Fruit fly (Drosophila melanogaster) whole organism, wandering third instar larva: Measurements from ENCODE around the gene mtsh.

Experiments used
- Abd-B ChIP-seq: fragments of >200 bp; optimal IDR thresholded peaks from 2 replicates; lab custom pipeline; 2017; ENCODE audit warnings: missing biosample characterization, missing genetic modification characterization
- CG32264 ChIP-seq: fragments of 200-800 bp; sonication (Bioruptor generic); optimal IDR thresholded peaks from 2 replicates; lab custom pipeline; 2016; ENCODE audit warnings: missing biosample characterization, missing genetic modification characterization
- CG9705 ChIP-seq: fragments of 200-800 bp; sonication (Bioruptor generic); optimal IDR thresholded peaks from 2 replicates; lab custom pipeline; 2018; ENCODE audit warnings: missing biosample characterization, mild to moderate bottlenecking, missing genetic modification characterization
- CrebA ChIP-seq: fragments of 200-800 bp; sonication (Bioruptor generic); optimal IDR thresholded peaks from 2 replicates; lab custom pipeline; 2016; ENCODE audit warnings: missing biosample characterization, mild to moderate bottlenecking, missing genetic modification characterization, borderline replicate concordance
- Dfd ChIP-seq: fragments of >200 bp; optimal IDR thresholded peaks from 2 replicates; lab custom pipeline; 2017; ENCODE audit warnings: missing biosample characterization, missing genetic modification characterization
- Dif ChIP-seq: fragments of 200-275, 200-300 bp; sonication (Bioruptor generic); optimal IDR thresholded peaks from 2 replicates; lab custom pipeline; 2018; ENCODE audit warnings: missing biosample characterization, missing genetic modification characterization; ENCODE audit not compliant: partially characterized antibody
- GATAd ChIP-seq: sonication (Bioruptor generic); optimal IDR thresholded peaks from 2 replicates; lab custom pipeline; 2016; ENCODE audit warnings: missing biosample characterization, missing genetic modification characterization
- HLH106 ChIP-seq: fragments of 200-800 bp; optimal IDR thresholded peaks from 3 replicates; lab custom pipeline; 2019; ENCODE audit warnings: missing biosample characterization, mild to moderate bottlenecking, missing genetic modification characterization, moderate library complexity
- Hnf4 ChIP-seq: fragments of 200-800 bp; sonication (Bioruptor generic); optimal IDR thresholded peaks from 2 replicates; lab custom pipeline; 2016; ENCODE audit warnings: missing biosample characterization, mild to moderate bottlenecking, missing genetic modification characterization
- Hr78 ChIP-seq: fragments of >200 bp; optimal IDR thresholded peaks from 2 replicates; lab custom pipeline; 2017; ENCODE audit warnings: missing biosample characterization, missing genetic modification characterization
- Hr83 ChIP-seq: fragments of 200-300 bp; sonication (Bioruptor generic); optimal IDR thresholded peaks from 2 replicates; lab custom pipeline; 2016; ENCODE audit warnings: missing biosample characterization, mild to moderate bottlenecking, missing genetic modification characterization, moderate library complexity; ENCODE audit not compliant: poor library complexity, severe bottlenecking
- Jra ChIP-seq: sonication (Bioruptor generic); optimal IDR thresholded peaks from 2 replicates; lab custom pipeline; 2016; ENCODE audit warnings: missing biosample characterization, missing genetic modification characterization
- Mio ChIP-seq: sonication (Bioruptor generic); optimal IDR thresholded peaks from 2 replicates; lab custom pipeline; 2016; ENCODE audit warnings: missing biosample characterization, missing genetic modification characterization
- Myc ChIP-seq: fragments of >200 bp; optimal IDR thresholded peaks from 2 replicates; lab custom pipeline; 2017
- N ChIP-seq: fragments of >200 bp; optimal IDR thresholded peaks from 2 replicates; lab custom pipeline; 2018; ENCODE audit warnings: missing biosample characterization, missing external identifiers, missing genetic modification characterization
- OdsH ChIP-seq: fragments of 200-800 bp; sonication (Bioruptor generic); optimal IDR thresholded peaks from 2 replicates; lab custom pipeline; 2016; ENCODE audit warnings: missing biosample characterization, mild to moderate bottlenecking, missing genetic modification characterization
- Rel ChIP-seq, 2 experiments: fragments of 200-800 bp; sonication (Bioruptor generic) in 1 of 2; optimal IDR thresholded peaks; 2 replicates in 1 of 2; 3 replicates in 1 of 2; lab custom pipeline; 2016 to 2019; ENCODE audit warnings: mild to moderate bottlenecking in 2 of 2, missing biosample characterization in 2 of 2, missing genetic modification characterization in 2 of 2, moderate library complexity in 1 of 2
- Sp1 ChIP-seq: fragments of 200-800 bp; sonication (Bioruptor generic); optimal IDR thresholded peaks from 3 replicates; lab custom pipeline; 2019; ENCODE audit warnings: missing biosample characterization, mild to moderate bottlenecking, missing genetic modification characterization, moderate library complexity
- Vsx2 ChIP-seq: fragments of 200-300, 225-300 bp; sonication (Bioruptor generic); optimal IDR thresholded peaks from 2 replicates; lab custom pipeline; 2018; ENCODE audit warnings: missing biosample characterization, missing genetic modification characterization; ENCODE audit not compliant: partially characterized antibody
- br ChIP-seq: fragments of 200-800 bp; sonication (Bioruptor generic); optimal IDR thresholded peaks from 2 replicates; lab custom pipeline; 2016; ENCODE audit warnings: missing biosample characterization, missing genetic modification characterization
- brk ChIP-seq: fragments of 200-800 bp; sonication (Bioruptor generic); optimal IDR thresholded peaks from 2 replicates; lab custom pipeline; 2016; ENCODE audit warnings: missing biosample characterization, mild to moderate bottlenecking, missing genetic modification characterization
- dl ChIP-seq, 2 experiments: fragments of 175-275, 200-275 bp in 1 of 2; fragments of 200-275 bp in 1 of 2; sonication (Bioruptor generic); optimal IDR thresholded peaks; lab custom pipeline; 2018; ENCODE audit warnings: mild to moderate bottlenecking in 2 of 2, missing biosample characterization in 2 of 2, missing genetic modification characterization in 2 of 2, moderate library complexity in 2 of 2; ENCODE audit not compliant: partially characterized antibody in 2 of 2, insufficient read depth in 1 of 2
- dmrt93B ChIP-seq: fragments of 200-800 bp; sonication (Bioruptor generic); optimal IDR thresholded peaks from 2 replicates; lab custom pipeline; 2018; ENCODE audit warnings: missing biosample characterization, mild to moderate bottlenecking, missing genetic modification characterization
- dsf ChIP-seq: sonication (Bioruptor generic); optimal IDR thresholded peaks from 2 replicates; lab custom pipeline; 2016; ENCODE audit warnings: missing biosample characterization, missing genetic modification characterization, borderline replicate concordance
- ey ChIP-seq: fragments of 200-800 bp; sonication (Bioruptor generic); optimal IDR thresholded peaks from 2 replicates; lab custom pipeline; 2016; ENCODE audit warnings: missing biosample characterization, missing genetic modification characterization
- foxo ChIP-seq, 2 experiments: fragments of 200-800 bp; sonication (Bioruptor generic); optimal IDR thresholded peaks; 2 replicates in 1 of 2; 3 replicates in 1 of 2; lab custom pipeline; 2016 to 2017; ENCODE audit warnings: missing biosample characterization in 2 of 2, missing genetic modification characterization in 2 of 2
- h ChIP-seq: fragments of 200-800 bp; sonication (Bioruptor generic); optimal IDR thresholded peaks from 3 replicates; lab custom pipeline; 2016; ENCODE audit warnings: missing biosample characterization, mild to moderate bottlenecking, missing genetic modification characterization
- jim ChIP-seq: fragments of 175-275, 200-325 bp; sonication (Bioruptor generic); optimal IDR thresholded peaks from 2 replicates; lab custom pipeline; 2016; ENCODE audit warnings: missing biosample characterization, mild to moderate bottlenecking, missing genetic modification characterization
- lola ChIP-seq: fragments of >200 bp; optimal IDR thresholded peaks from 2 replicates; lab custom pipeline; 2017; ENCODE audit warnings: missing biosample characterization, missing genetic modification characterization
- pan ChIP-seq: fragments of >200 bp; optimal IDR thresholded peaks from 2 replicates; lab custom pipeline; 2017
- psq ChIP-seq: fragments of 200-800 bp; sonication (Bioruptor generic); optimal IDR thresholded peaks from 3 replicates; lab custom pipeline; 2017; ENCODE audit warnings: missing biosample characterization, mild to moderate bottlenecking, missing genetic modification characterization, moderate library complexity
- rgr ChIP-seq: fragments of 200-800 bp; sonication (Bioruptor generic); optimal IDR thresholded peaks from 3 replicates; lab custom pipeline; 2016; ENCODE audit warnings: missing biosample characterization, mild to moderate bottlenecking, missing genetic modification characterization
- sage ChIP-seq: fragments of 200-800 bp; sonication (Bioruptor generic); optimal IDR thresholded peaks from 2 replicates; lab custom pipeline; 2016; ENCODE audit warnings: missing biosample characterization, mild to moderate bottlenecking, missing genetic modification characterization
- sv ChIP-seq: fragments of 200-800 bp; sonication (Bioruptor generic); optimal IDR thresholded peaks from 3 replicates; lab custom pipeline; 2016; ENCODE audit warnings: missing biosample characterization, missing genetic modification characterization
- tai ChIP-seq: sonication (Bioruptor generic); optimal IDR thresholded peaks from 2 replicates; lab custom pipeline; 2016; ENCODE audit warnings: missing biosample characterization, missing genetic modification characterization
- usp ChIP-seq: fragments of >200 bp; optimal IDR thresholded peaks from 2 replicates; lab custom pipeline; 2017; ENCODE audit warnings: missing biosample characterization, missing genetic modification characterization
- woc ChIP-seq: sonication (Bioruptor generic); optimal IDR thresholded peaks from 2 replicates; lab custom pipeline; 2016; ENCODE audit warnings: missing biosample characterization, mild to moderate bottlenecking, missing genetic modification characterization

The mtsh gene

dm6 chr2L:8302766-8303479, 16.8 kb downstream of the mtsh start, which contains the start of the genes wol and Scgalpha:
Gene wol, minus strand, starts transcription at chr2L:8302985.
Gene Scgalpha, plus strand, starts transcription at chr2L:8303429.
- TF ChIP-seq Vsx2 (no peak), Jra (GFP tag; lab: Kevin White, UChicago) (no peak), sage (no peak), ey (no peak), Rel (GFP tag; optimal IDR thresholded peaks at IDR 0.05; lab: Kevin White, UChicago) (no peak), Rel (tag; optimal IDR thresholded peaks at IDR 0.05; lab: Kevin White, UChicago) (no peak), pan (lab: Kevin White, UChicago) (no peak), woc (GFP tag; lab: Kevin White, UChicago) (no peak), Hr78 (GFP tag; lab: Kevin White, UChicago) (no peak), CG9705 (GFP tag; lab: Kevin White, UChicago) (no peak), Myc (no peak), Dif (no peak), GATAd (GFP tag; lab: Kevin White, UChicago) (no peak), OdsH (GFP tag; lab: Kevin White, UChicago) (no peak), Sp1 (GFP tag; lab: Kevin White, UChicago) (no peak), Dfd (no peak)

dm6 chr2L:8300220-8301167, 19.2 kb downstream of the mtsh start, which contains the start of gene Btk:
Gene Btk, minus strand, starts transcription at chr2L:8301079.
- no peak for TF ChIP-seq Vsx2
- TF ChIP-seq woc (GFP tag; lab: Kevin White, UChicago), result no peak
- TF ChIP-seq Mio (GFP tag; lab: Kevin White, UChicago), result no peak
- no peak for TF ChIP-seq pan (lab: Kevin White, UChicago)
- no peak for TF ChIP-seq Jra (GFP tag; lab: Kevin White, UChicago)
- TF ChIP-seq Sp1 (GFP tag; lab: Kevin White, UChicago), result peak; percentile 12
- peak; percentile 39 for TF ChIP-seq psq (GFP tag; lab: Kevin White, UChicago)
- TF ChIP-seq rgr (GFP tag; lab: Kevin White, UChicago), result no peak
- TF ChIP-seq Myc, result no peak
- no peak for TF ChIP-seq Rel (GFP tag; optimal IDR thresholded peaks at IDR 0.05; lab: Kevin White, UChicago)
- TF ChIP-seq Rel (tag; optimal IDR thresholded peaks at IDR 0.05; lab: Kevin White, UChicago), result peak; percentile 31
- TF ChIP-seq Dif, result no peak
- no peak for TF ChIP-seq foxo (GFP tag; optimal IDR thresholded peaks at IDR 0.05; lab: Kevin White, UChicago)

- TF ChIP-seq woc (GFP tag; lab: Kevin White, UChicago) (peak; percentile 93), Jra (GFP tag; lab: Kevin White, UChicago) (peak; percentile 82), Rel (GFP tag; optimal IDR thresholded peaks at IDR 0.05; lab: Kevin White, UChicago) (peak; percentile 67), Rel (tag; optimal IDR thresholded peaks at IDR 0.05; lab: Kevin White, UChicago) (peak; percentile 72), Hnf4 (GFP tag; lab: Kevin White, UChicago) (peak; percentile 91), dsf (GFP tag; lab: Kevin White, UChicago) (peak; percentile 72), ey (peak; percentile 93), CrebA (no peak), Dfd (no peak), Dif (peak; percentile 54), Vsx2 (no peak), psq (GFP tag; lab: Kevin White, UChicago) (peak; percentile 98), CG9705 (GFP tag; lab: Kevin White, UChicago) (peak; percentile 85), Hr78 (GFP tag; lab: Kevin White, UChicago) (no peak), N (GFP tag; lab: Kevin White, UChicago) (no peak), GATAd (GFP tag; lab: Kevin White, UChicago) (peak; percentile 61), dl (GFP tag; optimal IDR thresholded peaks at IDR 0.05; lab: Kevin White, UChicago; ENCODE audit: insufficient read depth in 1 of 2, partially characterized antibody in 2 of 2) (peak in 1 of 2 experiments; percentile 67), lola (GFP tag; lab: Kevin White, UChicago) (no peak), OdsH (GFP tag; lab: Kevin White, UChicago) (peak; percentile 91), tai (no peak), HLH106 (tag; lab: Kevin White, UChicago) (peak; percentile 95), brk (peak; percentile 55), Hr83 (GFP tag; lab: Kevin White, UChicago) (peak; percentile 84), rgr (GFP tag; lab: Kevin White, UChicago) (peak; percentile 75), br (GFP tag; lab: Kevin White, UChicago) (peak; percentile 95), CG32264 (GFP tag; lab: Kevin White, UChicago) (peak; percentile 80), jim (no peak), dmrt93B (no peak), h (peak; percentile 95), Myc (no peak), Sp1 (GFP tag; lab: Kevin White, UChicago) (peak; percentile 93), sv (GFP tag; lab: Kevin White, UChicago) (no peak), pan (lab: Kevin White, UChicago) (no peak), Abd-B (GFP tag; lab: Kevin White, UChicago) (no peak), foxo (GFP tag; optimal IDR thresholded peaks at IDR 0.05; lab: Kevin White, UChicago) (peak; percentile 69 to 94), usp (GFP tag; lab: Kevin White, UChicago) (no peak), Mio (GFP tag; lab: Kevin White, UChicago) (no peak)
Measured at dm6 chr2L:8299194-8299811, 20.4 kb downstream of the mtsh start.
